Worm (Caenorhabditis elegans) whole organism, L1 larva: Measurements from ENCODE around the gene ZK154.5.

Experiments used
- egl-27 ChIP-seq, 2 experiments: fragments of 150-350 bp in 1 of 2; sonication (generic microtip); optimal IDR thresholded peaks; 3 replicates each; lab custom pipeline; 2017 to 2018; ENCODE audit warnings: missing biosample characterization in 2 of 2, missing genetic modification characterization in 2 of 2, missing genetic modification reagents in 2 of 2
- nhr-77 ChIP-seq: fragments of 150-350 bp; optimal IDR thresholded peaks from 2 replicates; lab custom pipeline; 2014; ENCODE audit warnings: missing biosample characterization, missing genetic modification characterization
- swsn-7 ChIP-seq: sonication (generic microtip); optimal IDR thresholded peaks from 2 replicates; lab custom pipeline; 2016; ENCODE audit warnings: missing genetic modification characterization, missing compliant biosample characterization
- unc-62 ChIP-seq: fragments of 150-350 bp; optimal IDR thresholded peaks from 2 replicates; lab custom pipeline; 2014; ENCODE audit warnings: missing biosample characterization, missing genetic modification reagents, missing genetic modification characterization

DNA sequence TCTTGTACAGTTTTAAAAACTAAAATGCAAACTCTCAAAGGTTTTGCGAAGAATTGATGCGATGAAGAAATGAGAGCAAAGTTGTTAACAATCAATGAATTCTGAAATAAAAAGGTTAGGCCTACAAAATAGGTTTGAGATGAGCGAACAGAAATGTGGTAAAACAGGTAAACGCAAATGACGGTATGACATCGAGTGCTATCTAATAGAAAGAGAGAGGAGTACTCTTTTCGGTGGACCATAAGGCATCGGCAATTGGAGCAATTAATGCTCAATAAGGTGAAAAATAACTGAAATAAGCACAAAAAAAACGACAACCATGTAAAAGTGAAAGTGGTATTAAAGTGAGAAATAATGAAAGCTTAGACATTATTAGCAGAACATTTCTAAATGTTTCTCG, 51.6 kb downstream of the ZK154.5 start, which contains the start of gene set-12:
- TF ChIP-seq unc-62 (no peak), nhr-77 (no peak), egl-27 (tag; optimal IDR thresholded peaks at IDR 0.05; lab: Kevin White, UChicago) (no peak), swsn-7 (tag; lab: Kevin White, UChicago) (no peak)
